In the genomic region with DNA sequence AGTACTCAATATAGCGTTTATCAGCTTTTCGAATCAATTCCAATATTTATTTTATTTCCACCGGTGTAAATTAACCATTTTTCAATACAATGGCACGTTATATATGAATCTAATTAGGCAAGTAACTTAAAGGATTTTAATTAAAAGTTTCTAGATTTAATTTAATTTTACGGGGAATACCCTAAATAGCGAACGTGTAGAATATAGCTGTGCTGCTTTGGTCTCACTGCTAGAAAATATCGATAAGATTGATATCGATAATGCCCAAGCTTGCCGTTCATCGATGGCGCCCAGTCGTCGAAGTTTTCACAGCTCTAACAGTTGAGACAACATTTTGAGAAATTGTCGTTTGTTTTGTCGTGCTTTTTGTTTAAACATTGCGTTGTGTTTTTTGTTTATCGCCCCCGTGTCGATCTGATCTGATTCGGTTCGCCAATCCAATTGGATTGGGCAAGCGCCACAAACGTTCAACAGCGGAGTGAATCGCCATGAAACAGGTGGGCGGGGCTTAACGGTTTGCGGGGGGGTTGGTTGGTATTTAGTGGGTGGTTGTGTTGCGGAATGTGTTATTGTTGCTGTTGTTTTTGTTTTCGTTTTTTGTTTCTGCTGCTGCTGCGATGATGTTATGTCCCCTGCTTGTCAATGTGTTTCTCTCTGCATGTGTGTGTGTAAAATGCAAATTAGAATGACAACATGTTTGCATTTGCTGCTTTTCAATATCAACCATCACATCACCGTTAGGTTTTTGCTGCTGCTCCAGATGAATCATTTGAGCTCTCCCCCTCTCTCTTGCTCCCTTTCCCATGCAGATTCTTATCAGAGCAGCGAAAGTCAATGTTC, we compare ENCODE assay signal across 1 fruit fly cellular context.
A peak's percentile ranks its signal among the peaks of the same experiment; 100 is the strongest.
TF ChIP-seq lines count a peak whose summit lies in the region.

A gene (plus strand): TSS at position 289 of the 840 bp plus-strand sequence.

TF ChIP-seq in whole organism, embryonic, 481 proteins besides CTCF, POLR2A, EP300 and RAD21 (continued from another document):
- TF ChIP-seq klu (GFP tag; IDR thresholded peaks at IDR 0.05; lab: Robert Waterston, UW) = peak; percentile 68; the same call in 1 of the 2 replicates
- peak; percentile 53 for TF ChIP-seq CG14710 (tag; optimal IDR thresholded peaks at IDR 0.05; lab: Kevin White, UChicago)
- TF ChIP-seq CG12299 (tag; optimal IDR thresholded peaks at IDR 0.05; lab: Kevin White, UChicago) = peak; percentile 26
- no peak for TF ChIP-seq CG32772 (GFP tag; IDR thresholded peaks at IDR 0.05; lab: Robert Waterston, UW)
- peak; percentile 62 for TF ChIP-seq Doc3 (GFP tag; IDR thresholded peaks at IDR 0.05; lab: Robert Waterston, UW; ENCODE audit: partially characterized antibody)
- peak; percentile 37 for TF ChIP-seq Nf-YB (GFP tag; optimal IDR thresholded peaks at IDR 0.05; lab: Kevin White, UChicago)
- TF ChIP-seq CG17385 (GFP tag; optimal IDR thresholded peaks at IDR 0.05; lab: Kevin White, UChicago) = no peak
- TF ChIP-seq wdn (GFP tag; IDR thresholded peaks at IDR 0.05; lab: Robert Waterston, UW) = no peak
- peak; percentile 19 for TF ChIP-seq dmrt99B (tag; optimal IDR thresholded peaks at IDR 0.05; lab: Kevin White, UChicago)
- peak; percentile 55 for TF ChIP-seq Jarid2 (GFP tag; optimal IDR thresholded peaks at IDR 0.05; lab: Kevin White, UChicago)
- TF ChIP-seq Dref (GFP tag; IDR thresholded peaks at IDR 0.05; lab: Robert Waterston, UW) = peak; percentile 93
- peak; percentile 94 for TF ChIP-seq wek (GFP tag; optimal IDR thresholded peaks at IDR 0.05; lab: Kevin White, UChicago)
- TF ChIP-seq slp2 (GFP tag; optimal IDR thresholded peaks at IDR 0.05; lab: Kevin White, UChicago) = no peak
- peak; percentile 10 to 39 for TF ChIP-seq dpn (GFP tag; optimal IDR thresholded peaks at IDR 0.05; lab: Kevin White, UChicago)
- TF ChIP-seq B-H2 (GFP tag; optimal IDR thresholded peaks at IDR 0.05; lab: Kevin White, UChicago) = peak; percentile 16
- no peak for TF ChIP-seq Poxn (GFP tag; IDR thresholded peaks at IDR 0.05; lab: Robert Waterston, UW)
- TF ChIP-seq E2f2 (GFP tag; IDR thresholded peaks at IDR 0.05; lab: Robert Waterston, UW) = peak; percentile 44; the same call in 1 of the 2 replicates
- peak; percentile 24 for TF ChIP-seq D19A (tag; optimal IDR thresholded peaks at IDR 0.05; lab: Kevin White, UChicago)
- no peak for TF ChIP-seq Dbx (GFP tag; IDR thresholded peaks at IDR 0.05; lab: Robert Waterston, UW)
- TF ChIP-seq nerfin-2 (GFP tag; IDR thresholded peaks at IDR 0.05; lab: Robert Waterston, UW; ENCODE audit: partially characterized antibody) = peak; percentile 73
- TF ChIP-seq CG11456 (GFP tag; IDR thresholded peaks at IDR 0.05; lab: Robert Waterston, UW) = 0 out of 3 replicates have a peak, but pooled peaks have one; percentile 19
- TF ChIP-seq pnt (GFP tag; optimal IDR thresholded peaks at IDR 0.05; lab: Kevin White, UChicago) = peak; percentile 3
- peak; percentile 29; the same call in 1 of the 3 replicates for TF ChIP-seq zen2 (GFP tag; IDR thresholded peaks at IDR 0.05; lab: Robert Waterston, UW; ENCODE audit: partially characterized antibody)
- peak; percentile 26 for TF ChIP-seq pho (GFP tag; optimal IDR thresholded peaks at IDR 0.05; lab: Kevin White, UChicago)
- peak; percentile 58; the same call in 2 of the 3 replicates for TF ChIP-seq CG17361 (GFP tag; IDR thresholded peaks at IDR 0.05; lab: Robert Waterston, UW)
- peak; percentile 14 for TF ChIP-seq Elba2 (GFP tag; optimal IDR thresholded peaks at IDR 0.05; lab: Kevin White, UChicago)
- peak in 1 of 2 experiments; percentile 28 for TF ChIP-seq chif (GFP tag; optimal IDR thresholded peaks at IDR 0.05; lab: Kevin White, UChicago)
- no peak for TF ChIP-seq CG11723 (GFP tag; optimal IDR thresholded peaks at IDR 0.05; lab: Kevin White, UChicago)
- no peak for TF ChIP-seq CG2202 (tag; optimal IDR thresholded peaks at IDR 0.05; lab: Kevin White, UChicago)
- TF ChIP-seq wor (GFP tag; IDR thresholded peaks at IDR 0.05; lab: Robert Waterston, UW) = no peak
- TF ChIP-seq CG9817 (tag; optimal IDR thresholded peaks at IDR 0.05; lab: Kevin White, UChicago) = peak; percentile 28
- TF ChIP-seq CG13424 (tag; optimal IDR thresholded peaks at IDR 0.05; lab: Kevin White, UChicago) = peak; percentile 49
- no peak for TF ChIP-seq CG9876 (GFP tag; optimal IDR thresholded peaks at IDR 0.05; lab: Kevin White, UChicago)
